Fruit fly (Drosophila melanogaster) whole organism, embryonic: ENCODE data around the gene CG42833.

Experiments used
- Abd-B ChIP-seq: fragments of 200-800 bp; sonication (Bioruptor generic); optimal IDR thresholded peaks from 2 replicates; lab custom pipeline; 2018; ENCODE audit warnings: missing biosample characterization, mild to moderate bottlenecking, missing genetic modification characterization, moderate library complexity
- Atf3 ChIP-seq: fragments of 200-800 bp; sonication (Bioruptor generic); optimal IDR thresholded peaks from 3 replicates; lab custom pipeline; 2016; ENCODE audit warnings: missing biosample characterization, missing genetic modification characterization
- CG11695 ChIP-seq: fragments of 200-800 bp; sonication (Bioruptor generic); IDR thresholded peaks from 3 replicates; pipeline ENCODE4 v1.3.6; 2022; ENCODE audit warnings: missing biosample characterization, missing genetic modification characterization
- CG12071 ChIP-seq: fragments of 200-800 bp; sonication (Bioruptor generic); optimal IDR thresholded peaks from 3 replicates; lab custom pipeline; 2018; ENCODE audit warnings: missing biosample characterization, mild to moderate bottlenecking, missing genetic modification characterization
- CG12104 ChIP-seq: fragments of 200-800 bp; sonication (Bioruptor generic); optimal IDR thresholded peaks from 3 replicates; lab custom pipeline; 2016; ENCODE audit warnings: missing biosample characterization, missing genetic modification characterization
- CG12299 ChIP-seq: fragments of 200-800 bp; sonication (Bioruptor generic); optimal IDR thresholded peaks from 2 replicates; lab custom pipeline; 2018; ENCODE audit warnings: missing biosample characterization, mild to moderate bottlenecking, missing genetic modification characterization
- CG13424 ChIP-seq: fragments of 200-800 bp; sonication (Bioruptor generic); optimal IDR thresholded peaks from 2 replicates; lab custom pipeline; 2019; ENCODE audit warnings: missing biosample characterization, mild to moderate bottlenecking, missing genetic modification characterization, moderate library complexity
- CG14014 ChIP-seq: fragments of 200-800 bp; sonication (Bioruptor generic); IDR thresholded peaks from 2 replicates; pipeline ENCODE4 v1.3.6; 2022; ENCODE audit warnings: missing biosample characterization, missing genetic modification characterization
- CG14050 ChIP-seq: fragments of 200-800 bp; sonication (Bioruptor generic); IDR thresholded peaks from 3 replicates; pipeline ENCODE4 v1.3.6; 2022; ENCODE audit warnings: missing biosample characterization, missing genetic modification characterization
- CG15514 ChIP-seq: fragments of 200-800 bp; sonication (Bioruptor generic); optimal IDR thresholded peaks from 3 replicates; lab custom pipeline; 2017; ENCODE audit warnings: missing biosample characterization, missing genetic modification characterization, mild to moderate bottlenecking, moderate library complexity, missing genetic modification reagents
- CG17359 ChIP-seq: fragments of 200-800 bp; sonication (Bioruptor generic); optimal IDR thresholded peaks from 3 replicates; lab custom pipeline; 2018; ENCODE audit warnings: missing biosample characterization, mild to moderate bottlenecking, missing genetic modification characterization, moderate library complexity
- CG17385 ChIP-seq: fragments of 200-800 bp; sonication (Bioruptor generic); optimal IDR thresholded peaks from 3 replicates; lab custom pipeline; 2018; ENCODE audit warnings: missing biosample characterization, mild to moderate bottlenecking, missing genetic modification characterization
- CG17568 ChIP-seq: fragments of 200-800 bp; sonication (Bioruptor generic); optimal IDR thresholded peaks from 2 replicates; lab custom pipeline; 2018; ENCODE audit warnings: missing biosample characterization, mild to moderate bottlenecking, missing genetic modification characterization, moderate library complexity
- CG18476 ChIP-seq: fragments of 200-800 bp; sonication (Bioruptor generic); optimal IDR thresholded peaks from 2 replicates; lab custom pipeline; 2016; ENCODE audit warnings: missing biosample characterization, mild to moderate bottlenecking, missing genetic modification characterization
- CG18599 ChIP-seq: fragments of 200-800 bp; sonication (Bioruptor generic); optimal IDR thresholded peaks from 3 replicates; lab custom pipeline; 2017; ENCODE audit warnings: missing biosample characterization, missing genetic modification characterization, mild to moderate bottlenecking, moderate library complexity, missing genetic modification reagents
- CG2202 ChIP-seq: fragments of 200-800 bp; sonication (Bioruptor generic); optimal IDR thresholded peaks from 2 replicates; lab custom pipeline; 2018; ENCODE audit warnings: missing biosample characterization, mild to moderate bottlenecking, missing genetic modification characterization
- CG31388 ChIP-seq: fragments of 200-800 bp; sonication (Bioruptor generic); optimal IDR thresholded peaks from 2 replicates; lab custom pipeline; 2016; ENCODE audit warnings: missing biosample characterization, missing genetic modification characterization
- CG34422 ChIP-seq: fragments of 200-800 bp; sonication (Bioruptor generic); IDR thresholded peaks from 3 replicates; pipeline ENCODE4 v1.3.6; 2022; ENCODE audit warnings: missing biosample characterization, missing genetic modification characterization
- CG3847 ChIP-seq: fragments of 200-800 bp; sonication (Bioruptor generic); IDR thresholded peaks from 2 replicates; pipeline ENCODE4 v1.3.6; 2022; ENCODE audit warnings: missing biosample characterization, missing genetic modification characterization
- CG6689 ChIP-seq: fragments of 200-800 bp; sonication (Bioruptor generic); IDR thresholded peaks from 2 replicates; pipeline ENCODE4 v1.3.6; 2022; ENCODE audit warnings: missing biosample characterization, missing genetic modification characterization
- CG7745 ChIP-seq: fragments of 200-800 bp; sonication (Bioruptor generic); optimal IDR thresholded peaks from 2 replicates; lab custom pipeline; 2018; ENCODE audit warnings: missing biosample characterization, mild to moderate bottlenecking, missing genetic modification characterization, moderate library complexity
- CG7987 ChIP-seq: fragments of 200-800 bp; sonication (Bioruptor generic); optimal IDR thresholded peaks from 2 replicates; lab custom pipeline; 2018; ENCODE audit warnings: missing biosample characterization, mild to moderate bottlenecking, missing genetic modification characterization, moderate library complexity
- CG9215 ChIP-seq: fragments of 200-800 bp; sonication (Bioruptor generic); IDR thresholded peaks from 2 replicates; pipeline ENCODE4 v1.3.6; 2022; ENCODE audit warnings: missing biosample characterization, missing genetic modification characterization
- CHES-1-like ChIP-seq: fragments of 200-800 bp; sonication (Bioruptor generic); optimal IDR thresholded peaks from 2 replicates; lab custom pipeline; 2016; ENCODE audit warnings: missing biosample characterization, missing genetic modification characterization
- CoRest ChIP-seq: fragments of 200-800 bp; sonication (Bioruptor generic); optimal IDR thresholded peaks from 3 replicates; lab custom pipeline; 2018; ENCODE audit warnings: missing biosample characterization, mild to moderate bottlenecking, missing genetic modification characterization, moderate library complexity
- Dll ChIP-seq: fragments of 200-800 bp; sonication (Bioruptor generic); IDR thresholded peaks from 4 replicates; pipeline ENCODE4 v1.3.6; 2022; ENCODE audit warnings: missing biosample characterization, missing genetic modification characterization; ENCODE audit not compliant: partially characterized antibody
- E2f1 ChIP-seq: fragments of 200-800 bp; sonication (Bioruptor generic); IDR thresholded peaks from 2 replicates; pipeline ENCODE4 v1.3.6; 2022; ENCODE audit warnings: missing biosample characterization, missing genetic modification characterization
- Gug ChIP-seq: fragments of 200-800 bp; sonication (Bioruptor generic); IDR thresholded peaks from 4 replicates; pipeline ENCODE4 v1.3.6; 2022; ENCODE audit warnings: missing biosample characterization, missing genetic modification characterization
- NC2β ChIP-seq: fragments of 200-800 bp; sonication (Bioruptor generic); optimal IDR thresholded peaks from 2 replicates; lab custom pipeline; 2016; ENCODE audit warnings: missing biosample characterization, missing genetic modification characterization
- Nf-YA ChIP-seq: fragments of 200-800 bp; sonication (Bioruptor generic); IDR thresholded peaks from 2 replicates; pipeline ENCODE4 v1.3.6; 2022; ENCODE audit warnings: missing biosample characterization, missing genetic modification characterization
- Nf-YC ChIP-seq: fragments of 200-800 bp; optimal IDR thresholded peaks from 3 replicates; lab custom pipeline; 2019; ENCODE audit warnings: missing biosample characterization, mild to moderate bottlenecking, missing genetic modification characterization, moderate library complexity
- Oli ChIP-seq: fragments of 200-800 bp; sonication (Bioruptor generic); optimal IDR thresholded peaks from 2 replicates; lab custom pipeline; 2018; ENCODE audit warnings: missing biosample characterization, mild to moderate bottlenecking, missing genetic modification characterization, moderate library complexity
- Pdp1 ChIP-seq, 2 experiments: fragments of 200-800 bp; sonication (Bioruptor generic); optimal IDR thresholded peaks; 3 replicates each; lab custom pipeline; 2016; ENCODE audit warnings: missing biosample characterization in 2 of 2, missing genetic modification characterization in 2 of 2, mild to moderate bottlenecking in 1 of 2, moderate library complexity in 1 of 2
- Xrp1 ChIP-seq: fragments of 200-800 bp; sonication (Bioruptor generic); IDR thresholded peaks from 2 replicates; pipeline ENCODE4 v1.3.6; 2022; ENCODE audit warnings: missing biosample characterization, missing genetic modification characterization
- ara ChIP-seq: fragments of 200-800 bp; sonication (Bioruptor generic); IDR thresholded peaks from 2 replicates; pipeline ENCODE4 v1.3.6; 2022; ENCODE audit warnings: missing biosample characterization, missing genetic modification characterization
- cato ChIP-seq: fragments of 200-800 bp; sonication (Bioruptor generic); optimal IDR thresholded peaks from 2 replicates; lab custom pipeline; 2016; ENCODE audit warnings: missing biosample characterization, missing genetic modification characterization, borderline replicate concordance
- chinmo ChIP-seq: fragments of 200-800 bp; sonication (Bioruptor generic); IDR thresholded peaks from 4 replicates; pipeline ENCODE4 v1.3.6; 2022; ENCODE audit warnings: missing biosample characterization, missing genetic modification characterization; ENCODE audit not compliant: partially characterized antibody
- chn ChIP-seq: fragments of 200-800 bp; sonication (Bioruptor generic); optimal IDR thresholded peaks from 2 replicates; lab custom pipeline; 2016; ENCODE audit warnings: missing biosample characterization, missing genetic modification characterization
- ham ChIP-seq: fragments of 200-800 bp; sonication (Bioruptor generic); IDR thresholded peaks from 2 replicates; pipeline ENCODE4 v1.3.6; 2022; ENCODE audit warnings: missing biosample characterization, missing genetic modification characterization
- ind ChIP-seq: fragments of 200-800 bp; sonication (Bioruptor generic); optimal IDR thresholded peaks from 3 replicates; lab custom pipeline; 2016; ENCODE audit warnings: missing biosample characterization, missing genetic modification characterization
- ken ChIP-seq: fragments of 200-800 bp; sonication (Bioruptor generic); IDR thresholded peaks from 3 replicates; pipeline ENCODE4 v1.3.6; 2022; ENCODE audit warnings: missing biosample characterization, missing genetic modification characterization
- kni ChIP-seq: fragments of 200-800 bp; sonication (Bioruptor generic); optimal IDR thresholded peaks from 3 replicates; lab custom pipeline; 2017; ENCODE audit warnings: mild to moderate bottlenecking, missing biosample characterization, missing genetic modification reagents, missing genetic modification characterization
- mam ChIP-seq: fragments of 200-800 bp; sonication (Bioruptor generic); optimal IDR thresholded peaks from 3 replicates; lab custom pipeline; 2016; ENCODE audit warnings: missing biosample characterization, missing genetic modification characterization
- row ChIP-seq: fragments of 200-800 bp; sonication (Bioruptor generic); IDR thresholded peaks from 3 replicates; pipeline ENCODE4 v1.3.6; 2022; ENCODE audit warnings: missing biosample characterization, missing genetic modification characterization
- sd ChIP-seq: fragments of 200-800 bp; sonication (Bioruptor generic); optimal IDR thresholded peaks from 3 replicates; lab custom pipeline; 2018; ENCODE audit warnings: missing biosample characterization, mild to moderate bottlenecking, missing genetic modification characterization, moderate library complexity
- so ChIP-seq: fragments of 200-800 bp; sonication (Bioruptor generic); IDR thresholded peaks from 3 replicates; pipeline ENCODE4 v1.3.6; 2022; ENCODE audit warnings: missing biosample characterization, missing genetic modification characterization
- sr ChIP-seq: fragments of 200-800 bp; sonication (Bioruptor generic); IDR thresholded peaks from 3 replicates; pipeline ENCODE4 v1.3.6; 2022; ENCODE audit warnings: missing biosample characterization, missing genetic modification characterization
- unpg ChIP-seq: fragments of 200-800 bp; sonication (Bioruptor generic); optimal IDR thresholded peaks from 3 replicates; lab custom pipeline; 2018; ENCODE audit warnings: missing biosample characterization, mild to moderate bottlenecking, missing genetic modification characterization, moderate library complexity
- usp ChIP-seq: fragments of >200 bp; optimal IDR thresholded peaks from 2 replicates; lab custom pipeline; 2017; ENCODE audit warnings: missing biosample characterization, missing genetic modification characterization
- vnd ChIP-seq: fragments of 200-800 bp; sonication (Bioruptor generic); IDR thresholded peaks from 3 replicates; pipeline ENCODE4 v1.3.6; 2022; ENCODE audit warnings: missing biosample characterization, missing genetic modification characterization; ENCODE audit not compliant: partially characterized antibody

CG42833 gene

DNA sequence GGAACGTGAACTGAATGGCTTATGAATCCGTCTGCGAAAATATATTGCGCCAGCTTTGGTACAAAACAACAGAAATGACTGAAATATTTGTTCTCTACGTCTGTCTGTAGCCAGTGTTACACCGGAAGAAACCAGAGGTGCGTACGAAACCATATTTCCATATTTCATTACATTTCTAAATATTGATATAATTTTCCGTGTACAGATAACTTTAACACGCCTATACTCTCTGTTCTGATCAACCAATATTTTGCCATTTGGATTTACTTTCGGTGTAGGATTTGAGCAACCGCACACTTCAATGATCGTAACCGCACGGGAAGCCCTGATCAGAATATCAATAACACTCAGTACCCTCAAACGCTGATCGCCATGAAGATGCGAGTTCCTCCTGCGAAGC, 5.2 kb upstream of the CG42833 start (continued):
- TF ChIP-seq CG17568 (GFP tag; lab: Kevin White, UChicago) (no peak), vnd (GFP tag; lab: Robert Waterston, UW) (no peak), CG18599 (GFP tag; lab: Kevin White, UChicago) (peak; percentile 40), ind (GFP tag; lab: Kevin White, UChicago) (peak; percentile 47), Nf-YC (tag; lab: Kevin White, UChicago) (no peak), CG7987 (no peak), ham (GFP tag; lab: Robert Waterston, UW) (no peak), Dll (GFP tag; lab: Robert Waterston, UW) (no peak), CG12071 (peak; percentile 14), so (GFP tag; lab: Robert Waterston, UW) (peak; percentile 70; the same call in 1 of the 3 replicates), CG7745 (no peak), Gug (GFP tag; lab: Robert Waterston, UW) (peak; percentile 16; the same call in 1 of the 4 replicates), CG15514 (GFP tag; lab: Kevin White, UChicago) (peak; percentile 31), row (peak; percentile 68), CG17359 (peak; percentile 39), CHES-1-like (GFP tag; lab: Kevin White, UChicago) (no peak), CG3847 (GFP tag; lab: Robert Waterston, UW) (peak; percentile 37; the same call in 1 of the 2 replicates), CG11695 (GFP tag; lab: Robert Waterston, UW) (0 out of 3 replicates have a peak, but pooled peaks have one; percentile 34), Oli (tag; lab: Kevin White, UChicago) (peak; percentile 55), chinmo (GFP tag; lab: Robert Waterston, UW) (0 out of 4 replicates have a peak, but pooled peaks have one; percentile 35), Xrp1 (GFP tag; lab: Robert Waterston, UW) (peak; percentile 55; the same call in 1 of the 2 replicates), Abd-B (peak; percentile 36), CG18476 (peak; percentile 17), CG2202 (tag; lab: Kevin White, UChicago) (no peak), sd (tag; lab: Kevin White, UChicago) (peak; percentile 20), CG14014 (GFP tag; lab: Robert Waterston, UW) (peak; percentile 65), CG31388 (GFP tag; lab: Kevin White, UChicago) (no peak), cato (GFP tag; lab: Kevin White, UChicago) (no peak), CG12104 (no peak), chn (GFP tag; lab: Kevin White, UChicago) (peak; percentile 33), usp (GFP tag; lab: Kevin White, UChicago) (no peak), mam (GFP tag; lab: Kevin White, UChicago) (peak; percentile 39), CG34422 (GFP tag; lab: Robert Waterston, UW) (peak; percentile 48; the same call in 1 of the 3 replicates), CG13424 (tag; lab: Kevin White, UChicago) (peak; percentile 25), unpg (GFP tag; lab: Kevin White, UChicago) (peak; percentile 57), Nf-YA (GFP tag; lab: Robert Waterston, UW) (no peak), kni (no peak), ken (GFP tag; lab: Robert Waterston, UW) (0 out of 3 replicates have a peak, but pooled peaks have one; percentile 42), Pdp1 (GFP tag; optimal IDR thresholded peaks at IDR 0.05; lab: Kevin White, UChicago) (peak; percentile 8 to 17), CG14050 (peak; percentile 29; the same call in 1 of the 3 replicates), sr (GFP tag; lab: Robert Waterston, UW) (no peak), CG6689 (GFP tag; lab: Robert Waterston, UW) (peak; percentile 62; the same call in 1 of the 2 replicates), Atf3 (no peak), NC2β (GFP tag; lab: Kevin White, UChicago) (no peak), CG17385 (GFP tag; lab: Kevin White, UChicago) (no peak), CG9215 (peak; percentile 51), CoRest (tag; lab: Kevin White, UChicago) (peak; percentile 64), CG12299 (tag; lab: Kevin White, UChicago) (no peak), ara (GFP tag; lab: Robert Waterston, UW) (peak; percentile 26; the same call in 1 of the 2 replicates), E2f1 (GFP tag; lab: Robert Waterston, UW) (peak; percentile 25; the same call in 1 of the 2 replicates)
